Fruit fly (Drosophila melanogaster) whole organism, embryonic: ENCODE data around the gene Stat92E.

Source experiments
- B-H1 ChIP-seq: fragments of 200-800 bp; sonication (Bioruptor generic); IDR thresholded peaks from 3 replicates; pipeline ENCODE4 v1.3.6; 2022; ENCODE audit warnings: missing biosample characterization, missing genetic modification characterization
- Bdp1 ChIP-seq: fragments of 200-800 bp; sonication (Bioruptor generic); optimal IDR thresholded peaks from 3 replicates; lab custom pipeline; 2016; ENCODE audit warnings: missing biosample characterization, missing genetic modification characterization
- CG10321 ChIP-seq: fragments of 200-800 bp; sonication (Bioruptor generic); IDR thresholded peaks from 2 replicates; pipeline ENCODE4 v1.3.6; 2022; ENCODE audit warnings: missing biosample characterization, missing genetic modification characterization
- CG11247 ChIP-seq: fragments of 200-800 bp; sonication (Bioruptor generic); IDR thresholded peaks from 2 replicates; pipeline ENCODE4 v1.3.6; 2022; ENCODE audit warnings: missing biosample characterization, missing genetic modification characterization
- CG11504 ChIP-seq: fragments of 200-800 bp; sonication (Bioruptor generic); optimal IDR thresholded peaks from 3 replicates; lab custom pipeline; 2019; ENCODE audit warnings: missing biosample characterization, mild to moderate bottlenecking, missing genetic modification characterization, moderate library complexity
- CG11695 ChIP-seq: fragments of 200-800 bp; sonication (Bioruptor generic); IDR thresholded peaks from 3 replicates; pipeline ENCODE4 v1.3.6; 2022; ENCODE audit warnings: missing biosample characterization, missing genetic modification characterization
- CG14860 ChIP-seq: fragments of 200-800 bp; sonication (Bioruptor generic); IDR thresholded peaks from 3 replicates; pipeline ENCODE4 v1.3.6; 2022; ENCODE audit warnings: missing biosample characterization, missing genetic modification characterization; ENCODE audit not compliant: partially characterized antibody
- CG17186 ChIP-seq: fragments of 200-800 bp; sonication (Bioruptor generic); optimal IDR thresholded peaks from 3 replicates; lab custom pipeline; 2017; ENCODE audit warnings: missing biosample characterization, missing genetic modification reagents, missing genetic modification characterization
- CG2875 ChIP-seq: fragments of 200-800 bp; sonication (Bioruptor generic); optimal IDR thresholded peaks from 2 replicates; lab custom pipeline; 2017; ENCODE audit warnings: missing biosample characterization, mild to moderate bottlenecking, missing genetic modification characterization, missing genetic modification reagents
- CG33213 ChIP-seq: fragments of 200-800 bp; sonication (Bioruptor generic); optimal IDR thresholded peaks from 3 replicates; lab custom pipeline; 2016; ENCODE audit warnings: missing biosample characterization, missing genetic modification characterization
- CG3838 ChIP-seq: fragments of 200-800 bp; sonication (Bioruptor generic); optimal IDR thresholded peaks from 3 replicates; lab custom pipeline; 2016; ENCODE audit warnings: missing biosample characterization, missing genetic modification characterization
- CG3995 ChIP-seq: fragments of 200-800 bp; sonication (Bioruptor generic); optimal IDR thresholded peaks from 3 replicates; lab custom pipeline; 2016; ENCODE audit warnings: missing biosample characterization, missing genetic modification characterization
- CG4360 ChIP-seq: fragments of 200-800 bp; sonication (Bioruptor generic); IDR thresholded peaks from 2 replicates; pipeline ENCODE4 v1.3.6; 2022; ENCODE audit warnings: missing biosample characterization, missing genetic modification characterization
- CG5180 ChIP-seq: fragments of 200-800 bp; sonication (Bioruptor generic); optimal IDR thresholded peaks from 3 replicates; lab custom pipeline; 2017; ENCODE audit warnings: missing biosample characterization, missing genetic modification characterization, mild to moderate bottlenecking, moderate library complexity, missing genetic modification reagents
- CG6272 ChIP-seq: fragments of 200-800 bp; sonication (Bioruptor generic); IDR thresholded peaks from 2 replicates; pipeline ENCODE4 v1.3.6; 2022; ENCODE audit warnings: missing biosample characterization, missing genetic modification characterization
- CG6683 ChIP-seq: fragments of 200-800 bp; sonication (Bioruptor generic); optimal IDR thresholded peaks from 2 replicates; lab custom pipeline; 2017; ENCODE audit warnings: missing biosample characterization, mild to moderate bottlenecking, missing genetic modification characterization, missing genetic modification reagents
- CG7987 ChIP-seq: fragments of 200-800 bp; sonication (Bioruptor generic); optimal IDR thresholded peaks from 2 replicates; lab custom pipeline; 2018; ENCODE audit warnings: missing biosample characterization, mild to moderate bottlenecking, missing genetic modification characterization, moderate library complexity
- CG8089 ChIP-seq: fragments of 200-800 bp; sonication (Bioruptor generic); optimal IDR thresholded peaks from 3 replicates; lab custom pipeline; 2016; ENCODE audit warnings: missing biosample characterization, missing genetic modification characterization
- CG9932 ChIP-seq: fragments of 200-800 bp; sonication (Bioruptor generic); IDR thresholded peaks from 2 replicates; pipeline ENCODE4 v1.3.6; 2022; ENCODE audit warnings: missing biosample characterization, missing genetic modification characterization
- E2f1 ChIP-seq: fragments of 200-800 bp; sonication (Bioruptor generic); IDR thresholded peaks from 2 replicates; pipeline ENCODE4 v1.3.6; 2022; ENCODE audit warnings: missing biosample characterization, missing genetic modification characterization
- E2f2 ChIP-seq: fragments of 200-800 bp; sonication (Bioruptor generic); IDR thresholded peaks from 2 replicates; pipeline ENCODE4 v1.3.6; 2022; ENCODE audit warnings: missing biosample characterization, missing genetic modification characterization
- HHEX ChIP-seq: fragments of 200-800 bp; sonication (Bioruptor generic); optimal IDR thresholded peaks from 3 replicates; lab custom pipeline; 2017; ENCODE audit warnings: missing biosample characterization, mild to moderate bottlenecking, missing genetic modification characterization, missing genetic modification reagents
- MBD-R2 ChIP-seq: fragments of 200-800 bp; sonication (Bioruptor generic); IDR thresholded peaks from 2 replicates; pipeline ENCODE4 v1.3.6; 2022; ENCODE audit warnings: missing biosample characterization, missing genetic modification characterization
- Med ChIP-seq: fragments of 200-800 bp; sonication (Bioruptor generic); peaks from one replicate; lab custom pipeline; 2016; ENCODE audit warnings: missing biosample characterization, missing genetic modification characterization, mild to moderate bottlenecking, inconsistent platforms, moderate library complexity
- NC2α ChIP-seq: fragments of 200-800 bp; sonication (Bioruptor generic); optimal IDR thresholded peaks from 2 replicates; lab custom pipeline; 2016; ENCODE audit warnings: missing biosample characterization, missing genetic modification characterization
- Oli ChIP-seq: fragments of 200-800 bp; sonication (Bioruptor generic); optimal IDR thresholded peaks from 2 replicates; lab custom pipeline; 2018; ENCODE audit warnings: missing biosample characterization, mild to moderate bottlenecking, missing genetic modification characterization, moderate library complexity
- Pdp1 ChIP-seq, 2 experiments: fragments of 200-800 bp; sonication (Bioruptor generic); optimal IDR thresholded peaks; 3 replicates each; lab custom pipeline; 2016; ENCODE audit warnings: missing biosample characterization in 2 of 2, missing genetic modification characterization in 2 of 2, mild to moderate bottlenecking in 1 of 2, moderate library complexity in 1 of 2
- bbx ChIP-seq: fragments of 200-800 bp; sonication (Bioruptor generic); IDR thresholded peaks from 2 replicates; pipeline ENCODE4 v1.3.6; 2022; ENCODE audit warnings: missing biosample characterization, missing genetic modification characterization; ENCODE audit not compliant: partially characterized antibody
- bsh ChIP-seq, 2 experiments: fragments of 200-800 bp; sonication (Bioruptor generic); optimal IDR thresholded peaks; 2 replicates each; lab custom pipeline; 2017 to 2018; ENCODE audit warnings: mild to moderate bottlenecking in 2 of 2, missing biosample characterization in 2 of 2, missing genetic modification characterization in 2 of 2, moderate library complexity in 1 of 2
- chinmo ChIP-seq: fragments of 200-800 bp; sonication (Bioruptor generic); IDR thresholded peaks from 4 replicates; pipeline ENCODE4 v1.3.6; 2022; ENCODE audit warnings: missing biosample characterization, missing genetic modification characterization; ENCODE audit not compliant: partially characterized antibody
- danr ChIP-seq: fragments of 200-800 bp; sonication (Bioruptor generic); IDR thresholded peaks from 2 replicates; pipeline ENCODE4 v1.3.6; 2022; ENCODE audit warnings: missing biosample characterization, missing genetic modification characterization
- dmrt99B ChIP-seq: fragments of 200-800 bp; sonication (Bioruptor generic); optimal IDR thresholded peaks from 2 replicates; lab custom pipeline; 2018; ENCODE audit warnings: missing biosample characterization, mild to moderate bottlenecking, missing genetic modification characterization, moderate library complexity
- emc ChIP-seq: fragments of 200-800 bp; sonication (Bioruptor generic); optimal IDR thresholded peaks from 2 replicates; lab custom pipeline; 2016; ENCODE audit warnings: missing biosample characterization, missing genetic modification characterization
- esg ChIP-seq: fragments of 200-800 bp; sonication (Bioruptor generic); conservative IDR thresholded peaks from 2 replicates; pipeline ENCODE4 v1.3.6; 2022; ENCODE audit warnings: missing biosample characterization, missing genetic modification characterization
- exex ChIP-seq: fragments of 200-800 bp; sonication (Bioruptor generic); optimal IDR thresholded peaks from 4 replicates; lab custom pipeline; 2018; ENCODE audit warnings: missing biosample characterization, mild to moderate bottlenecking, missing genetic modification characterization, moderate library complexity
- fd102C ChIP-seq: fragments of 200-800 bp; sonication (Bioruptor generic); optimal IDR thresholded peaks from 2 replicates; lab custom pipeline; 2018; ENCODE audit warnings: missing biosample characterization, mild to moderate bottlenecking, missing genetic modification characterization, moderate library complexity
- gfzf ChIP-seq: fragments of 200-800 bp; sonication (Bioruptor generic); optimal IDR thresholded peaks from 2 replicates; lab custom pipeline; 2016; ENCODE audit warnings: missing biosample characterization, mild to moderate bottlenecking, missing genetic modification characterization, moderate library complexity
- gro ChIP-seq: fragments of 200-800 bp; sonication (Bioruptor generic); optimal IDR thresholded peaks from 2 replicates; lab custom pipeline; 2016; ENCODE audit warnings: missing biosample characterization, missing genetic modification characterization
- ind ChIP-seq: fragments of 200-800 bp; sonication (Bioruptor generic); optimal IDR thresholded peaks from 3 replicates; lab custom pipeline; 2016; ENCODE audit warnings: missing biosample characterization, missing genetic modification characterization
- ken ChIP-seq: fragments of 200-800 bp; sonication (Bioruptor generic); IDR thresholded peaks from 3 replicates; pipeline ENCODE4 v1.3.6; 2022; ENCODE audit warnings: missing biosample characterization, missing genetic modification characterization
- maf-S ChIP-seq: fragments of 200-800 bp; sonication (Bioruptor generic); optimal IDR thresholded peaks from 2 replicates; lab custom pipeline; 2016; ENCODE audit warnings: missing biosample characterization, missing genetic modification characterization
- oc ChIP-seq: fragments of 200-800 bp; sonication (Bioruptor generic); optimal IDR thresholded peaks from 2 replicates; lab custom pipeline; 2018; ENCODE audit warnings: missing biosample characterization, mild to moderate bottlenecking, missing genetic modification characterization, moderate library complexity
- onecut ChIP-seq: fragments of 200-800 bp; sonication (Bioruptor generic); IDR thresholded peaks from 2 replicates; pipeline ENCODE4 v1.3.6; 2022; ENCODE audit warnings: missing biosample characterization, missing genetic modification characterization
- row ChIP-seq: fragments of 200-800 bp; sonication (Bioruptor generic); IDR thresholded peaks from 3 replicates; pipeline ENCODE4 v1.3.6; 2022; ENCODE audit warnings: missing biosample characterization, missing genetic modification characterization
- sob ChIP-seq: fragments of 200-800 bp; sonication (Bioruptor generic); IDR thresholded peaks from 2 replicates; pipeline ENCODE4 v1.3.6; 2022; ENCODE audit warnings: missing biosample characterization, missing genetic modification characterization
- sqz ChIP-seq: fragments of 200-800 bp; sonication (Bioruptor generic); optimal IDR thresholded peaks from 3 replicates; lab custom pipeline; 2018; ENCODE audit warnings: missing biosample characterization, mild to moderate bottlenecking, missing genetic modification characterization
- tll ChIP-seq, 2 experiments: fragments of 200-800 bp in 1 of 2; fragments of >200 bp in 1 of 2; sonication (Bioruptor generic) in 1 of 2; optimal IDR thresholded peaks; 2 replicates each; lab custom pipeline; 2017 to 2019; ENCODE audit warnings: missing biosample characterization in 2 of 2, missing genetic modification characterization in 2 of 2, mild to moderate bottlenecking in 1 of 2, moderate library complexity in 1 of 2
- tna ChIP-seq: fragments of 200-800 bp; sonication (Bioruptor generic); IDR thresholded peaks from 2 replicates; pipeline ENCODE4 v1.3.6; 2022; ENCODE audit warnings: missing biosample characterization, missing genetic modification characterization; ENCODE audit not compliant: partially characterized antibody
- vvl ChIP-seq: fragments of 200-800 bp; sonication (Bioruptor generic); IDR thresholded peaks from 2 replicates; pipeline ENCODE4 v1.3.6; 2022; ENCODE audit warnings: missing biosample characterization, missing genetic modification characterization

Gene Stat92E

dm6 chr3R:20549017-20549854 is 2.9 kb downstream of the Stat92E start (continued):
- TF ChIP-seq CG3838 (GFP tag; lab: Kevin White, UChicago) (no peak), vvl (GFP tag; lab: Robert Waterston, UW) (peak; percentile 34), Oli (tag; lab: Kevin White, UChicago) (no peak), CG6272 (GFP tag; lab: Robert Waterston, UW) (no peak), maf-S (no peak), B-H1 (GFP tag; lab: Robert Waterston, UW) (no peak), exex (tag; lab: Kevin White, UChicago) (peak; percentile 63), CG8089 (no peak), HHEX (GFP tag; lab: Kevin White, UChicago) (no peak), CG4360 (GFP tag; lab: Robert Waterston, UW) (no peak), ken (no peak), bbx (GFP tag; lab: Robert Waterston, UW) (no peak), CG3995 (GFP tag; lab: Kevin White, UChicago) (no peak), Med (GFP tag; lab: Kevin White, UChicago) (peak; percentile 79), E2f1 (GFP tag; lab: Robert Waterston, UW) (no peak), sqz (GFP tag; lab: Kevin White, UChicago) (no peak), CG17186 (GFP tag; lab: Kevin White, UChicago) (no peak), CG6683 (no peak), CG11247 (GFP tag; lab: Robert Waterston, UW) (no peak), CG11695 (GFP tag; lab: Robert Waterston, UW) (0 out of 3 replicates have a peak, but pooled peaks have one; percentile 7), CG7987 (GFP tag; lab: Kevin White, UChicago) (peak; percentile 20), Pdp1 (GFP tag; optimal IDR thresholded peaks at IDR 0.05; lab: Kevin White, UChicago) (peak in 1 of 2 experiments; percentile 83), dmrt99B (tag; lab: Kevin White, UChicago) (no peak), fd102C (GFP tag; lab: Kevin White, UChicago) (no peak), gfzf (GFP tag; lab: Kevin White, UChicago) (no peak), chinmo (GFP tag; lab: Robert Waterston, UW) (0 out of 4 replicates have a peak, but pooled peaks have one; percentile 34), CG11504 (tag; lab: Kevin White, UChicago) (peak; percentile 9), CG5180 (GFP tag; lab: Kevin White, UChicago) (no peak), gro (GFP tag; lab: Kevin White, UChicago) (no peak), esg (GFP tag; lab: Robert Waterston, UW) (no peak), onecut (GFP tag; lab: Robert Waterston, UW) (no peak), CG33213 (no peak), oc (tag; lab: Kevin White, UChicago) (no peak), CG9932 (GFP tag; lab: Robert Waterston, UW) (no peak), CG2875 (GFP tag; lab: Kevin White, UChicago) (no peak), bsh (GFP tag; optimal IDR thresholded peaks at IDR 0.05; lab: Kevin White, UChicago) (no peak), tna (no peak), emc (GFP tag; lab: Kevin White, UChicago) (no peak), NC2α (no peak), Bdp1 (GFP tag; lab: Kevin White, UChicago) (no peak), CG14860 (GFP tag; lab: Robert Waterston, UW) (no peak), tll (GFP tag; optimal IDR thresholded peaks at IDR 0.05; lab: Kevin White, UChicago) (no peak), row (GFP tag; lab: Robert Waterston, UW) (peak; percentile 66), danr (GFP tag; lab: Robert Waterston, UW) (no peak), sob (no peak), CG10321 (GFP tag; lab: Robert Waterston, UW) (no peak), MBD-R2 (GFP tag; lab: Robert Waterston, UW) (no peak), E2f2 (GFP tag; lab: Robert Waterston, UW) (no peak), ind (peak; percentile 26)
